Worm (Caenorhabditis elegans) whole organism, L3 larva: ENCODE results near the gene efa-6.

Experiments used
- ceh-16 ChIP-seq: sonication (generic microtip); optimal IDR thresholded peaks from 2 replicates; lab custom pipeline; 2017; ENCODE audit warnings: missing biosample characterization, missing genetic modification characterization
- lin-15B ChIP-seq: fragments of 150-350 bp; optimal IDR thresholded peaks from 2 replicates; lab custom pipeline; 2014; ENCODE audit warnings: missing biosample characterization, missing genetic modification characterization
- nhr-12 ChIP-seq: fragments of 150-350 bp; optimal IDR thresholded peaks from 2 replicates; lab custom pipeline; 2014; ENCODE audit warnings: missing biosample characterization, missing genetic modification characterization
- nhr-76 ChIP-seq: fragments of 150-350 bp; sonication (generic microtip); optimal IDR thresholded peaks from 5 replicates; lab custom pipeline; 2014; ENCODE audit warnings: missing biosample characterization, missing genetic modification characterization
- pha-4 ChIP-seq: fragments of 150-350 bp; optimal IDR thresholded peaks from 2 replicates; lab custom pipeline; 2014; ENCODE audit warnings: missing biosample characterization, missing genetic modification reagents, missing genetic modification characterization
- pqm-1 ChIP-seq: fragments of 150-350 bp; optimal IDR thresholded peaks from 2 replicates; lab custom pipeline; 2017; ENCODE audit warnings: missing biosample characterization, missing genetic modification characterization, inconsistent platforms
- sea-2 ChIP-seq: fragments of 150-350 bp; sonication (generic microtip); optimal IDR thresholded peaks from 4 replicates; lab custom pipeline; 2014; ENCODE audit warnings: missing biosample characterization, missing genetic modification reagents, missing genetic modification characterization

DNA sequence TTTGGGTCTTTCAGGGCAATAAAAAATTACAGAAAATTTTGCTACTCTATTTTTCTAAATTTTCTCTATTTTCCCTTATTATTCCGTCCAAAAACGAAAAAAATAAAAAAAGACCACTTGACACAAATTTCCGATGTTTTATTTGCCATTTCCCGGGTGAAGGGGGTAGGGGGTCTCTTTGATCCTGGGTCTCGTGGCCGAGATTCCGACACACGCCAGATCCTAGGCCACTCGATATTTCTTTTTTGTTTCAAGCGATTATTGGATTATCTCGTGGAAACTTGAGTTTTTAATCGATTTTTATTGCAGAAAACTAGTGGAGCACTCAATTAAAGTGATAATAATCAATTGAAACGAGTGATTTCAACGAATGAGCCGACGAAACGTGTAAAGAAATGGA, 38.6 kb upstream of the efa-6 start, which contains the start of the genes wdfy-3 and C26H9A.4:
- peak; percentile 35 for TF ChIP-seq lin-15B (tag; lab: Kevin White, UChicago)
- TF ChIP-seq nhr-12 (tag; lab: Kevin White, UChicago) = no peak
- no peak for TF ChIP-seq nhr-76 (tag; lab: Kevin White, UChicago)
- no peak for TF ChIP-seq pha-4
- no peak for TF ChIP-seq ceh-16 (tag; lab: Kevin White, UChicago)
- no peak for TF ChIP-seq pqm-1
- no peak for TF ChIP-seq sea-2 (GFP tag; lab: Kevin White, UChicago)
